Fruit fly (Drosophila melanogaster): ENCODE measurements around the gene Membrin.

Gene Membrin

DNA sequence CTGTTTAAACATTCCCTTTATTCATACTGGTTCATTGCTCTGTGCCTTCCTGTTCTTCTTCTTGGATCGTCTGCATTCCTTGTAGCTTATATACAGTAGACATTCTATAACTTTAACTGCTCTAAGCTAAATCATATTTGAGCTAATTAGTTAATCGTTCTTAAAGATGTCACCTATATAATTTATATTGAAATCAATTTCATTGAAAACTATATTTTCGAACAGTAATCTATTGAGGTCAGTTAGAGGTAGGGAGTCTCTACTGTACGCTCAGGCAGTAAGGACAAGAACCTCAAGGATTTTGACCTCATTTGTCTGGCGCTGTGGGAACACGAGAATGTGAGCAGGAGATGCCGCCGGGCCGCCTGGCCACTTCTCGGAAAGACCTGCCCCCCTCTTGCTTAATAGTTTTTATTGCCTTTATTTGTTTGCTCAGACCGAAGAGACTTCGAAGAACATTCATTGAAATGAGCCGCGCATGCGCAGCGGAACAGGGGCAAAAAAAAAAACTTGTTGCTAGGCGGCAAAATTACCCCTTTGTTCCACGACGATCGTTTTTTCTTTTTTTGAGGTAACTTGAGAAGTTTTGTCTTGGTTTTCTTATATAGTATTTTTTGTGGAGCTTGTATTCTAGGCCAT, 13.5 kb upstream of the Membrin start:
- TF ChIP-seq GATAd (GFP tag; optimal IDR thresholded peaks at IDR 0.05) = no peak
- TF ChIP-seq Hnf4 (GFP tag; optimal IDR thresholded peaks at IDR 0.05) = peak; percentile 81
- TF ChIP-seq rgr (GFP tag; optimal IDR thresholded peaks at IDR 0.05) = peak; percentile 74
- TF ChIP-seq dsf (GFP tag; optimal IDR thresholded peaks at IDR 0.05; ENCODE audit: borderline replicate concordance) = no peak
- peak in 1 of 2 experiments; percentile 85 for TF ChIP-seq foxo (GFP tag; optimal IDR thresholded peaks at IDR 0.05)
- peak; percentile 80 for TF ChIP-seq HLH106 (tag; optimal IDR thresholded peaks at IDR 0.05)
- TF ChIP-seq Vsx2 (GFP tag; optimal IDR thresholded peaks at IDR 0.05; ENCODE audit: partially characterized antibody) = no peak
- no peak for TF ChIP-seq N (GFP tag; optimal IDR thresholded peaks at IDR 0.05)
- TF ChIP-seq Hr83 (GFP tag; optimal IDR thresholded peaks at IDR 0.05; ENCODE audit: poor library complexity, severe bottlenecking) = no peak
- peak; percentile 18 for TF ChIP-seq dmrt93B (GFP tag; optimal IDR thresholded peaks at IDR 0.05)
- TF ChIP-seq Jra (GFP tag; optimal IDR thresholded peaks at IDR 0.05) = peak; percentile 43
- TF ChIP-seq Myc (optimal IDR thresholded peaks at IDR 0.05) = no peak
- peak; percentile 81 for TF ChIP-seq OdsH (GFP tag; optimal IDR thresholded peaks at IDR 0.05)
- TF ChIP-seq fru (GFP tag; optimal IDR thresholded peaks at IDR 0.05) = peak; percentile 84
- no peak for TF ChIP-seq Abd-B (GFP tag; optimal IDR thresholded peaks at IDR 0.05)
- TF ChIP-seq ey (GFP tag; optimal IDR thresholded peaks at IDR 0.05) = peak; percentile 79
- no peak for TF ChIP-seq CrebA (GFP tag; optimal IDR thresholded peaks at IDR 0.05; ENCODE audit: borderline replicate concordance)
- TF ChIP-seq tai (GFP tag; optimal IDR thresholded peaks at IDR 0.05) = peak; percentile 41
- TF ChIP-seq h (GFP tag; optimal IDR thresholded peaks at IDR 0.05) = peak; percentile 81
- no peak for TF ChIP-seq CG32264 (GFP tag; optimal IDR thresholded peaks at IDR 0.05)
- TF ChIP-seq woc (GFP tag; optimal IDR thresholded peaks at IDR 0.05) = peak; percentile 5
- no peak for TF ChIP-seq jim (GFP tag; optimal IDR thresholded peaks at IDR 0.05)
- TF ChIP-seq CG9705 (GFP tag; optimal IDR thresholded peaks at IDR 0.05) = peak; percentile 59
- peak; percentile 71 for TF ChIP-seq psq (GFP tag; optimal IDR thresholded peaks at IDR 0.05)
- peak; percentile 67 for TF ChIP-seq Sp1 (GFP tag; optimal IDR thresholded peaks at IDR 0.05)
- TF ChIP-seq sage (GFP tag; optimal IDR thresholded peaks at IDR 0.05) = peak; percentile 64
- TF ChIP-seq Rel (GFP tag; optimal IDR thresholded peaks at IDR 0.05) = no peak
- TF ChIP-seq Rel (tag; optimal IDR thresholded peaks at IDR 0.05) = no peak
- TF ChIP-seq br (GFP tag; optimal IDR thresholded peaks at IDR 0.05) = peak; percentile 67
- no peak for TF ChIP-seq usp (GFP tag; optimal IDR thresholded peaks at IDR 0.05)
- TF ChIP-seq brk (GFP tag; optimal IDR thresholded peaks at IDR 0.05) = peak; percentile 68
- TF ChIP-seq Hr78 (GFP tag; optimal IDR thresholded peaks at IDR 0.05) = no peak
- TF ChIP-seq Dif (GFP tag; optimal IDR thresholded peaks at IDR 0.05; ENCODE audit: partially characterized antibody) = no peak
- no peak for TF ChIP-seq dl (GFP tag; optimal IDR thresholded peaks at IDR 0.05; ENCODE audit: insufficient read depth in 1 of 2, partially characterized antibody in 2 of 2)
- TF ChIP-seq Mio (GFP tag; optimal IDR thresholded peaks at IDR 0.05) = no peak
- TF ChIP-seq Dfd (GFP tag; optimal IDR thresholded peaks at IDR 0.05) = no peak
- TF ChIP-seq pan (optimal IDR thresholded peaks at IDR 0.05) = no peak
- TF ChIP-seq sv (GFP tag; optimal IDR thresholded peaks at IDR 0.05) = no peak
- TF ChIP-seq lola (GFP tag; optimal IDR thresholded peaks at IDR 0.05) = no peak

DNA sequence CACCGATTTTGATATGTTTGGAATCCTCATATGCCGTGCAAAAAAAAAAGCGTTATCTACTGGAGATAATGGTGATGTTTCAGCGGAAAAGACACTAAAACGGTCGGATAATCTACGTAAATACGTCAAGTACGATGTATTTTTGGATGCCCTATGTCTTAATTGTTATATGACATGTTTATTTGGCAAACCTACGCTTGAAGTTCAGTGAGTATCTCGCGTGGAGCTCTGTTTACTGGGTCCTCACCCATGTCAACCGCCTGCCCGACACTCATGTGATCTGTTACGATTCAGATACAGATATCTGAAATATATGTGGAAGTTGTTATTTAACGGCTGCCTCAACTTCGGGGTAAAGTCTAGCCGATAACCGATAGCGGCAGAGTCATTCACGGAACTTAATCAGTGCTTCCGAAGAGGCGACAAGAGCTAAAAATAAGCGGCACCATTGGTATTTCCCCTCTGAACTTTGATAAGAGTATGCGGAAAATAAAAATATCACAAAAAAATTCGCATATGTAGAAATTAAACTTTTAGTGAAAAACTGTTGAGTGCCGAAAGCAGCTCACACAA, 12.7 kb upstream of the Membrin start:
- no peak for TF ChIP-seq Rel (GFP tag; optimal IDR thresholded peaks at IDR 0.05)
- TF ChIP-seq Rel (tag; optimal IDR thresholded peaks at IDR 0.05) = peak; percentile 85
- peak; percentile 46 for TF ChIP-seq Hnf4 (GFP tag; optimal IDR thresholded peaks at IDR 0.05)
- TF ChIP-seq GATAd (GFP tag; optimal IDR thresholded peaks at IDR 0.05) = no peak

DNA sequence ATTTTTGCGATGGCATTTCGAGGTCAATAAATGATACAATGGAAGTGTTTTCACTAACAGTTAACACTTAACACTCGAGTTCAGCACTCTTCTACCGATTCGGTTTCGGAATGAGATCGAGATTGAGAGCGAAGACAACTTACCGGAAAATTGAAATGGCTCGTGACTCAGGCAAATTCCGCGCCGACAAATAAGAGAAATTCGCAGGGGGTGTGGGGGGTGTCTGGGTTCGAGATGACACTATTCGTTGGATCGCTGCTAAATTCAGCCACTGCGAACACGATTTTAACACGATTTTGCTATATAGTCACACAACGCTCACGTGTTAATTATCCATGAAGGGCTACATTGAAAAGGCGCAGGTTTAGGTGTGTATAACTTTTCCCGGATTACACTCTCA, 11.8 kb upstream of the Membrin start:
- TF ChIP-seq Hnf4 (GFP tag; optimal IDR thresholded peaks at IDR 0.05) (no peak), N (GFP tag; optimal IDR thresholded peaks at IDR 0.05) (no peak), tai (GFP tag; optimal IDR thresholded peaks at IDR 0.05) (no peak), Dif (GFP tag; optimal IDR thresholded peaks at IDR 0.05; ENCODE audit: partially characterized antibody) (no peak), pan (optimal IDR thresholded peaks at IDR 0.05) (no peak), Sp1 (GFP tag; optimal IDR thresholded peaks at IDR 0.05) (no peak), Jra (GFP tag; optimal IDR thresholded peaks at IDR 0.05) (no peak), OdsH (GFP tag; optimal IDR thresholded peaks at IDR 0.05) (no peak), Myc (optimal IDR thresholded peaks at IDR 0.05) (no peak), brk (GFP tag; optimal IDR thresholded peaks at IDR 0.05) (no peak), HLH106 (tag; optimal IDR thresholded peaks at IDR 0.05) (no peak), Abd-B (GFP tag; optimal IDR thresholded peaks at IDR 0.05) (no peak), psq (GFP tag; optimal IDR thresholded peaks at IDR 0.05) (no peak), Hr83 (GFP tag; optimal IDR thresholded peaks at IDR 0.05; ENCODE audit: poor library complexity, severe bottlenecking) (no peak), h (GFP tag; optimal IDR thresholded peaks at IDR 0.05) (no peak), usp (GFP tag; optimal IDR thresholded peaks at IDR 0.05) (no peak), GATAd (GFP tag; optimal IDR thresholded peaks at IDR 0.05) (no peak)

All from whole organism, wandering third instar larva.